Fruit fly (Drosophila melanogaster) whole organism, embryonic: ENCODE measurements around the gene CAH4.

Source experiments
- BtbVII ChIP-seq: fragments of 200-800 bp; sonication (Bioruptor generic); optimal IDR thresholded peaks from 3 replicates; lab custom pipeline; 2017; ENCODE audit warnings: missing biosample characterization, mild to moderate bottlenecking, missing genetic modification characterization
- CG10267 ChIP-seq: fragments of 200-800 bp; sonication (Bioruptor generic); optimal IDR thresholded peaks from 2 replicates; lab custom pipeline; 2018; ENCODE audit warnings: missing biosample characterization, mild to moderate bottlenecking, missing genetic modification characterization, moderate library complexity
- CG10979 ChIP-seq: fragments of 200-800 bp; sonication (Bioruptor generic); optimal IDR thresholded peaks from 2 replicates; lab custom pipeline; 2018; ENCODE audit warnings: missing biosample characterization, mild to moderate bottlenecking, missing genetic modification characterization, moderate library complexity
- CG12659 ChIP-seq: fragments of 200-800 bp; sonication (Bioruptor generic); optimal IDR thresholded peaks from 3 replicates; lab custom pipeline; 2017; ENCODE audit warnings: mild to moderate bottlenecking, missing biosample characterization, missing genetic modification reagents, missing genetic modification characterization
- CG13287 ChIP-seq: fragments of 200-800 bp; sonication (Bioruptor generic); IDR thresholded peaks from 2 replicates; pipeline ENCODE4 v1.3.6; 2022; ENCODE audit warnings: missing biosample characterization, missing genetic modification characterization; ENCODE audit not compliant: partially characterized antibody
- CG14441 ChIP-seq: fragments of 200-800 bp; sonication (Bioruptor generic); IDR thresholded peaks from 2 replicates; pipeline ENCODE4 v1.3.6; 2022; ENCODE audit warnings: missing biosample characterization, missing genetic modification characterization
- CG14710 ChIP-seq: fragments of 200-800 bp; sonication (Bioruptor generic); optimal IDR thresholded peaks from 3 replicates; lab custom pipeline; 2019; ENCODE audit warnings: missing biosample characterization, mild to moderate bottlenecking, missing genetic modification characterization, moderate library complexity
- CG15514 ChIP-seq: fragments of 200-800 bp; sonication (Bioruptor generic); optimal IDR thresholded peaks from 3 replicates; lab custom pipeline; 2017; ENCODE audit warnings: missing biosample characterization, missing genetic modification characterization, mild to moderate bottlenecking, moderate library complexity, missing genetic modification reagents
- CG16863 ChIP-seq: fragments of 200-800 bp; sonication (Bioruptor generic); optimal IDR thresholded peaks from 3 replicates; lab custom pipeline; 2016; ENCODE audit warnings: missing biosample characterization, missing genetic modification characterization
- CG17385 ChIP-seq: fragments of 200-800 bp; sonication (Bioruptor generic); optimal IDR thresholded peaks from 3 replicates; lab custom pipeline; 2018; ENCODE audit warnings: missing biosample characterization, mild to moderate bottlenecking, missing genetic modification characterization
- CG2712 ChIP-seq: fragments of 200-800 bp; optimal IDR thresholded peaks from 3 replicates; lab custom pipeline; 2019; ENCODE audit warnings: missing biosample characterization, mild to moderate bottlenecking, missing genetic modification characterization, moderate library complexity
- CG2875 ChIP-seq: fragments of 200-800 bp; sonication (Bioruptor generic); optimal IDR thresholded peaks from 2 replicates; lab custom pipeline; 2017; ENCODE audit warnings: missing biosample characterization, mild to moderate bottlenecking, missing genetic modification characterization, missing genetic modification reagents
- CG31441 ChIP-seq: fragments of 200-800 bp; sonication (Bioruptor generic); IDR thresholded peaks from 2 replicates; pipeline ENCODE4 v1.3.6; 2022; ENCODE audit warnings: missing biosample characterization, missing genetic modification characterization
- CG33213 ChIP-seq: fragments of 200-800 bp; sonication (Bioruptor generic); optimal IDR thresholded peaks from 3 replicates; lab custom pipeline; 2016; ENCODE audit warnings: missing biosample characterization, missing genetic modification characterization
- CG33557 ChIP-seq: fragments of 200-800 bp; sonication (Bioruptor generic); optimal IDR thresholded peaks from 2 replicates; lab custom pipeline; 2019; ENCODE audit warnings: missing biosample characterization, mild to moderate bottlenecking, missing genetic modification characterization, moderate library complexity
- CG4360 ChIP-seq: fragments of 200-800 bp; sonication (Bioruptor generic); IDR thresholded peaks from 2 replicates; pipeline ENCODE4 v1.3.6; 2022; ENCODE audit warnings: missing biosample characterization, missing genetic modification characterization
- CG4617 ChIP-seq: fragments of 200-800 bp; sonication (Bioruptor generic); optimal IDR thresholded peaks from 3 replicates; lab custom pipeline; 2016; ENCODE audit warnings: missing biosample characterization, missing genetic modification characterization, borderline replicate concordance
- CG6765 ChIP-seq: fragments of 200-800 bp; sonication (Bioruptor generic); optimal IDR thresholded peaks from 3 replicates; lab custom pipeline; 2017; ENCODE audit warnings: missing biosample characterization, mild to moderate bottlenecking, missing genetic modification characterization
- CG7271 ChIP-seq: fragments of 200-800 bp; sonication (Bioruptor generic); optimal IDR thresholded peaks from 2 replicates; lab custom pipeline; 2018; ENCODE audit warnings: missing biosample characterization, mild to moderate bottlenecking, missing genetic modification characterization, moderate library complexity
- Dip2 ChIP-seq: fragments of 200-800 bp; sonication (Bioruptor generic); IDR thresholded peaks from 2 replicates; pipeline ENCODE4 v1.3.6; 2022; ENCODE audit warnings: missing biosample characterization, missing genetic modification characterization
- Dp ChIP-seq: fragments of 200-800 bp; sonication (Bioruptor generic); optimal IDR thresholded peaks from 2 replicates; lab custom pipeline; 2018; ENCODE audit warnings: missing biosample characterization, mild to moderate bottlenecking, missing genetic modification characterization, moderate library complexity
- Ets97D ChIP-seq: fragments of 200-800 bp; sonication (Bioruptor generic); optimal IDR thresholded peaks from 3 replicates; lab custom pipeline; 2016; ENCODE audit warnings: missing biosample characterization, missing genetic modification characterization
- HLHmδ ChIP-seq: fragments of 200-800 bp; sonication (Bioruptor generic); optimal IDR thresholded peaks from 2 replicates; lab custom pipeline; 2018; ENCODE audit warnings: missing biosample characterization, mild to moderate bottlenecking, missing genetic modification characterization, moderate library complexity
- MBD-R2 ChIP-seq: fragments of 200-800 bp; sonication (Bioruptor generic); IDR thresholded peaks from 2 replicates; pipeline ENCODE4 v1.3.6; 2022; ENCODE audit warnings: missing biosample characterization, missing genetic modification characterization
- NC2β ChIP-seq: fragments of 200-800 bp; sonication (Bioruptor generic); optimal IDR thresholded peaks from 2 replicates; lab custom pipeline; 2016; ENCODE audit warnings: missing biosample characterization, missing genetic modification characterization
- NFAT ChIP-seq: fragments of 200-800 bp; sonication (Bioruptor generic); IDR thresholded peaks from 2 replicates; pipeline ENCODE4 v1.3.6; 2022; ENCODE audit warnings: missing biosample characterization, missing genetic modification characterization
- NfI ChIP-seq: fragments of 200-800 bp; sonication (Bioruptor generic); optimal IDR thresholded peaks from 3 replicates; lab custom pipeline; 2018; ENCODE audit warnings: missing biosample characterization, mild to moderate bottlenecking, missing genetic modification characterization, moderate library complexity
- Scr ChIP-seq: fragments of 200-800 bp; sonication (Bioruptor generic); IDR thresholded peaks from 2 replicates; pipeline ENCODE4 v1.3.6; 2022; ENCODE audit warnings: missing biosample characterization, missing genetic modification characterization; ENCODE audit not compliant: partially characterized antibody
- Tbp ChIP-seq: fragments of >200 bp; optimal IDR thresholded peaks from 2 replicates; lab custom pipeline; 2018; ENCODE audit warnings: missing biosample characterization, missing genetic modification characterization
- YL-1 ChIP-seq: fragments of 200-800 bp; sonication (Bioruptor generic); optimal IDR thresholded peaks from 3 replicates; lab custom pipeline; 2017; ENCODE audit warnings: missing biosample characterization, mild to moderate bottlenecking, missing genetic modification characterization
- ac ChIP-seq: fragments of 200-800 bp; sonication (Bioruptor generic); optimal IDR thresholded peaks from 3 replicates; lab custom pipeline; 2017; ENCODE audit warnings: missing biosample characterization, mild to moderate bottlenecking, missing genetic modification characterization
- amos ChIP-seq: fragments of 200-800 bp; sonication (Bioruptor generic); IDR thresholded peaks from 2 replicates; pipeline ENCODE4 v1.3.6; 2022; ENCODE audit warnings: missing biosample characterization, missing genetic modification characterization; ENCODE audit not compliant: partially characterized antibody
- ewg ChIP-seq: fragments of 200-800 bp; sonication (Bioruptor generic); optimal IDR thresholded peaks from 3 replicates; lab custom pipeline; 2017; ENCODE audit warnings: mild to moderate bottlenecking, missing biosample characterization, missing genetic modification reagents, missing genetic modification characterization
- fd102C ChIP-seq: fragments of 200-800 bp; sonication (Bioruptor generic); optimal IDR thresholded peaks from 2 replicates; lab custom pipeline; 2018; ENCODE audit warnings: missing biosample characterization, mild to moderate bottlenecking, missing genetic modification characterization, moderate library complexity
- fd64A ChIP-seq: fragments of 200-800 bp; sonication (Bioruptor generic); optimal IDR thresholded peaks from 3 replicates; lab custom pipeline; 2018; ENCODE audit warnings: missing biosample characterization, mild to moderate bottlenecking, missing genetic modification characterization
- ken ChIP-seq: fragments of 200-800 bp; sonication (Bioruptor generic); IDR thresholded peaks from 3 replicates; pipeline ENCODE4 v1.3.6; 2022; ENCODE audit warnings: missing biosample characterization, missing genetic modification characterization
- lmd ChIP-seq: fragments of 200-800 bp; sonication (Bioruptor generic); IDR thresholded peaks from 2 replicates; pipeline ENCODE4 v1.3.6; 2022; ENCODE audit warnings: missing biosample characterization, missing genetic modification characterization
- luna ChIP-seq: fragments of 200-800 bp; sonication (Bioruptor generic); optimal IDR thresholded peaks from 2 replicates; lab custom pipeline; 2016; ENCODE audit warnings: missing biosample characterization, missing genetic modification characterization
- nom ChIP-seq: fragments of 200-800 bp; sonication (Bioruptor generic); optimal IDR thresholded peaks from 2 replicates; lab custom pipeline; 2017; ENCODE audit warnings: missing biosample characterization, missing genetic modification characterization, mild to moderate bottlenecking, moderate library complexity, missing genetic modification reagents
- pzg ChIP-seq: fragments of 200-800 bp; sonication (Bioruptor generic); optimal IDR thresholded peaks from 3 replicates; lab custom pipeline; 2018; ENCODE audit warnings: missing biosample characterization, mild to moderate bottlenecking, missing genetic modification characterization, moderate library complexity
- repo ChIP-seq: fragments of 200-800 bp; sonication (Bioruptor generic); optimal IDR thresholded peaks from 2 replicates; lab custom pipeline; 2016; ENCODE audit warnings: missing biosample characterization, missing genetic modification characterization
- row ChIP-seq: fragments of 200-800 bp; sonication (Bioruptor generic); IDR thresholded peaks from 3 replicates; pipeline ENCODE4 v1.3.6; 2022; ENCODE audit warnings: missing biosample characterization, missing genetic modification characterization
- sd ChIP-seq: fragments of 200-800 bp; sonication (Bioruptor generic); optimal IDR thresholded peaks from 3 replicates; lab custom pipeline; 2018; ENCODE audit warnings: missing biosample characterization, mild to moderate bottlenecking, missing genetic modification characterization, moderate library complexity
- sr ChIP-seq: fragments of 200-800 bp; sonication (Bioruptor generic); IDR thresholded peaks from 3 replicates; pipeline ENCODE4 v1.3.6; 2022; ENCODE audit warnings: missing biosample characterization, missing genetic modification characterization
- ttk ChIP-seq: fragments of 200-800 bp; sonication (Bioruptor generic); IDR thresholded peaks from 2 replicates; pipeline ENCODE4 v2.1.2; 2022; ENCODE audit warnings: missing biosample characterization, missing genetic modification characterization
- twi ChIP-seq: fragments of 200-800 bp; optimal IDR thresholded peaks from 2 replicates; lab custom pipeline; 2019; ENCODE audit warnings: missing biosample characterization, mild to moderate bottlenecking, missing genetic modification characterization, moderate library complexity
- unc-4 ChIP-seq: fragments of 200-800 bp; sonication (Bioruptor generic); IDR thresholded peaks from 2 replicates; pipeline ENCODE4 v1.3.6; 2022; ENCODE audit warnings: missing biosample characterization, missing genetic modification characterization; ENCODE audit not compliant: partially characterized antibody
- wdn ChIP-seq: fragments of 200-800 bp; sonication (Bioruptor generic); IDR thresholded peaks from 2 replicates; pipeline ENCODE4 v1.3.6; 2022; ENCODE audit warnings: missing biosample characterization, missing genetic modification characterization

The CAH4 gene

DNA sequence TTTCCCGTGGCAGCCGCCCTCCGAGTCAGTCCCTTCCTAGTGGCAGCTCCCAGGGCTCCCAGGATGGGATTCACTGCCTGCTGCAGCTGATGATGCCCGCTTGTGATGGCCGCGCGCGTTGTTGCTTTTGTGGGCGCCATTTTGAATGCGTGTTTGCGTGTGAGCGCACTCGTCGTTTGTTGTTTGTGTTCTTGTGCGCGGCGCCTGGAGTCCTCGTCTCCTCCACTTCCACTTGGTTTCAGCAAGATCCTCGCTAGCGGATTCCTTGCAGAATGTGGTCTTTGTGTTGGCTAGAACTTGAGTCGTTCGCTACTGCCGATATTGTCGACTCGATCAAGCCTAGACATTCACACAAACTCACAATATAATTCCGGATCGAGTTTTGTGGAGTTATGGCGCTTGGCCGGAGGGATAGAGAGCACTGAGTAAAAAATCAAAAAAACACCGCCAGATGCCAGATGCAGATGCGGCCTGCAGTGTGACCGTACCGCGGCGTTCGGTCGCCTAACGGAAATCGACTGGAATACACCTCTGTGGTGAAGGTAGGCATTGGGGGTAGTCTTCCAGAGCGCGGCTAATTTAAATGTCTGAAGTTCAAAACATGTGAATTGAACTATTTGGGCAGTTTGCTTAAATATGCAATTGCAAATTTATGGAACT, 13.2 kb upstream of the CAH4 start, which contains the start of gene CycB3 (continued):
- TF ChIP-seq CG17385 (GFP tag; lab: Kevin White, UChicago) (peak; percentile 34), ken (GFP tag; lab: Robert Waterston, UW) (0 out of 3 replicates have a peak, but pooled peaks have one; percentile 9), nom (peak; percentile 16), row (peak; percentile 27; the same call in 1 of the 3 replicates), CG10979 (peak; percentile 41), sd (tag; lab: Kevin White, UChicago) (no peak), Dp (GFP tag; lab: Kevin White, UChicago) (peak; percentile 99), pzg (GFP tag; lab: Kevin White, UChicago) (peak; percentile 94), CG14441 (GFP tag; lab: Robert Waterston, UW) (no peak), ttk (peak; percentile 20; the same call in 1 of the 2 replicates), Ets97D (peak; percentile 93), HLHmδ (GFP tag; lab: Kevin White, UChicago) (peak; percentile 78), twi (tag; lab: Kevin White, UChicago) (peak; percentile 71), CG4617 (GFP tag; lab: Kevin White, UChicago) (peak; percentile 19), CG6765 (GFP tag; lab: Kevin White, UChicago) (peak; percentile 9), ac (GFP tag; lab: Kevin White, UChicago) (peak; percentile 35), repo (GFP tag; lab: Kevin White, UChicago) (peak; percentile 25), Scr (GFP tag; lab: Robert Waterston, UW) (peak; percentile 44; the same call in 1 of the 2 replicates), Dip2 (GFP tag; lab: Robert Waterston, UW) (no peak), CG16863 (GFP tag; lab: Kevin White, UChicago) (no peak), CG10267 (tag; lab: Kevin White, UChicago) (peak; percentile 47), CG2875 (GFP tag; lab: Kevin White, UChicago) (no peak), YL-1 (peak; percentile 58), CG2712 (tag; lab: Kevin White, UChicago) (peak; percentile 36), sr (peak; percentile 48; the same call in 1 of the 3 replicates), fd102C (GFP tag; lab: Kevin White, UChicago) (no peak), NC2β (GFP tag; lab: Kevin White, UChicago) (peak; percentile 51), CG33213 (GFP tag; lab: Kevin White, UChicago) (peak; percentile 63), NFAT (GFP tag; lab: Robert Waterston, UW) (no peak), CG14710 (tag; lab: Kevin White, UChicago) (peak; percentile 84), CG31441 (no peak), CG33557 (GFP tag; lab: Kevin White, UChicago) (peak; percentile 8), unc-4 (GFP tag; lab: Robert Waterston, UW) (0 out of 2 replicates have a peak, but pooled peaks have one; percentile 27), CG12659 (GFP tag; lab: Kevin White, UChicago) (peak; percentile 51), amos (GFP tag; lab: Robert Waterston, UW) (peak; percentile 43; the same call in 1 of the 2 replicates), ewg (GFP tag; lab: Kevin White, UChicago) (peak; percentile 22), CG15514 (GFP tag; lab: Kevin White, UChicago) (peak; percentile 81), CG4360 (GFP tag; lab: Robert Waterston, UW) (0 out of 2 replicates have a peak, but pooled peaks have one; percentile 22), CG7271 (no peak), BtbVII (GFP tag; lab: Kevin White, UChicago) (no peak), MBD-R2 (GFP tag; lab: Robert Waterston, UW) (peak; percentile 68), lmd (no peak), Tbp (GFP tag; lab: Kevin White, UChicago) (peak; percentile 17), wdn (GFP tag; lab: Robert Waterston, UW) (no peak), NfI (GFP tag; lab: Kevin White, UChicago) (peak; percentile 46), CG13287 (peak; percentile 49), luna (no peak), fd64A (GFP tag; lab: Kevin White, UChicago) (no peak)
